Fruit fly (Drosophila melanogaster): ENCODE results near the gene mnb.

dm6 chrX:17886107-17886448, 944 bp downstream of the mnb start:
- TF ChIP-seq CG8478 (optimal IDR thresholded peaks at IDR 0.05) (no peak), CTCF (optimal IDR thresholded peaks at IDR 0.05) (no peak)
